Worm (Caenorhabditis elegans) whole organism, early embryonic: ENCODE measurements around the gene elli-1.

Experiments
- B0310.2 ChIP-seq: sonication (generic microtip); optimal IDR thresholded peaks from 2 replicates; lab custom pipeline; 2016; ENCODE audit warnings: mild to moderate bottlenecking, missing genetic modification characterization, missing compliant biosample characterization
- F13C5.2 ChIP-seq: sonication (generic microtip); optimal IDR thresholded peaks from 2 replicates; lab custom pipeline; 2017; ENCODE audit warnings: mild to moderate bottlenecking, missing genetic modification characterization, inconsistent platforms, missing compliant biosample characterization
- aly-1 ChIP-seq: sonication (generic microtip); optimal IDR thresholded peaks from 2 replicates; lab custom pipeline; 2016; ENCODE audit warnings: missing genetic modification characterization, missing compliant biosample characterization
- ama-1 ChIP-seq: fragments of 150-350 bp; optimal IDR thresholded peaks from 2 replicates; lab custom pipeline; 2014
- ceh-36 ChIP-seq: sonication (generic microtip); optimal IDR thresholded peaks from 2 replicates; lab custom pipeline; 2016; ENCODE audit warnings: missing genetic modification characterization, inconsistent platforms, missing compliant biosample characterization
- hmg-4 ChIP-seq: fragments of 200-800 bp; sonication (Bioruptor generic); optimal IDR thresholded peaks from 2 replicates; lab custom pipeline; 2018; ENCODE audit warnings: mild to moderate bottlenecking, missing genetic modification characterization, missing compliant biosample characterization
- hnd-1 ChIP-seq: sonication (generic microtip); optimal IDR thresholded peaks from 2 replicates; lab custom pipeline; 2016; ENCODE audit warnings: missing genetic modification characterization, missing compliant biosample characterization
- pes-1 ChIP-seq: fragments of 200-800 bp; sonication (Bioruptor generic); IDR thresholded peaks from 2 replicates; pipeline ENCODE4 v1.3.6; 2022; ENCODE audit warnings: missing genetic modification reagents, missing genetic modification characterization, missing compliant biosample characterization
- scrt-1 ChIP-seq: fragments of 200-800 bp; sonication (Bioruptor generic); IDR thresholded peaks from 2 replicates; pipeline ENCODE4 v1.3.6; 2022; ENCODE audit warnings: missing genetic modification characterization, missing compliant biosample characterization
- tbx-37 ChIP-seq: fragments of 200-800 bp; sonication (Bioruptor generic); conservative IDR thresholded peaks from 2 replicates; pipeline ENCODE4 v1.3.6; 2022; ENCODE audit warnings: missing genetic modification reagents, missing genetic modification characterization, missing compliant biosample characterization
- tra-4 ChIP-seq: sonication (generic microtip); optimal IDR thresholded peaks from 2 replicates; lab custom pipeline; 2017; ENCODE audit warnings: missing genetic modification characterization, missing compliant biosample characterization

DNA sequence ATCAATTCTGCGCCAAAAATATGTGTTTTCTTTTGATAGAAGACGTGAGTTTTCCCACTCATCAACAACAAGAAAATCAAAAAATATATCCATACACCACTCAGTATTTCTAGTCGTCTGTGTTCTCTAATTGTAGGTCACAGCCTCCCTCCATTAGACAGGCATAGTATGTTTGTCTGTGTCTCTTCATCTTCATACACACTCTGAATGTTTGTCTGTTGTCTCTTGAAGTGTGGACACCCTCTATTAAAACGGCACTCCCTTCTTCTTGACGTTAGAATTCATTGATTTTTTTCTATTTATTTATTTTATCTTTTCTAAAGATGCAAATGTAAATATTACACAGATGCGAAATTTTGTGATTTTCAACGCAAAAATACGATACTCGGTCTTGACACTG, 17.3 kb downstream of the elli-1 start:
- TF ChIP-seq ceh-36 (tag; lab: Kevin White, UChicago) (no peak), ama-1 (lab: Kevin White, UChicago) (no peak), scrt-1 (GFP tag; lab: Robert Waterston, UW) (no peak), B0310.2 (tag; lab: Kevin White, UChicago) (no peak), F13C5.2 (tag; lab: Kevin White, UChicago) (no peak), hnd-1 (tag; lab: Kevin White, UChicago) (no peak), pes-1 (GFP tag; lab: Robert Waterston, UW) (no peak), aly-1 (tag; lab: Kevin White, UChicago) (no peak), tbx-37 (GFP tag; lab: Robert Waterston, UW) (no peak), tra-4 (tag; lab: Kevin White, UChicago) (no peak), hmg-4 (GFP tag; lab: Kevin White, UChicago) (no peak)
